Worm (Caenorhabditis elegans): ENCODE results near the gene T13F3.4.

T13F3.4 gene

DNA sequence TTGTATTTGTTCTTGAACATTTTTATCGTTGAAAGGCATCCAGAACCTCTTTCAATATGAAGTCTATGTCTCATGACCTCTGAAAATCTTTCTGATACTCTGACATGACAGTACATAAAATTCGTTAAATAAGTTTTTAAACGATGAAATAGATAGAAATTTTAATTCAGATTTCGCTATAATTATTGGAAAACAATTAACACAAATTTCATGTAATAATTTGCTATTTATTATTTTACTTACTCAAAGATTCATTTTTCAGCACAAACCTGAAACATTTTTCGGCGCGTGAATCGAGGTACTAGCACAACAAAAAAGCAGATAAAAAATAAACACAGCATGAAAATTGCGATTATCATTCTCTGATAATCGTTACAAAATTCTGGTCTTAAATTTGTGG is at the start of gene T13F3.4:
T13F3.4 (minus strand) TSS at position 101 of the 400 bp plus-strand sequence.
- TF ChIP-seq him-1 (tag; optimal IDR thresholded peaks at IDR 0.05) (no peak), dao-5 (tag; optimal IDR thresholded peaks at IDR 0.05) (no peak), W03F9.2 (tag; optimal IDR thresholded peaks at IDR 0.05) (no peak)

DNA sequence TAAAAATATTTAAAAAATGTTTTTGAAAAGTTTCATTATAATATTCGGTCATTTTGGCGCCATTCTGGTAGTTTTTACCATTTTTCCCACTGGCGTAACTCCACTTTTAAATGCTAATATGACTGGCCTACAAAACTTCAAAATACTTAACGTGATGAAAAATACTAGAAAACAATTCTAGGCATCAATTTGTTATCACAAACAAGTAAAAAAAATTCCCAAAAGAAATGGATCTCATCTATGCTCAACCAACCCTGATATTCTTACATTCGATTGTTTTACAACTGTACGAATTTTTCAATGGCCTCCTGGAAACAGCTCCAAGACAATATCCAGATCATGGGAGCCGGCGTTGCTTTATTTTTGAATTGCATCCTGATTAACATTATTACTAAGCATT is 48.6 kb upstream of the T13F3.4 start, which contains the start of gene str-214:
str-214 (plus strand) TSS at position 301 of the 400 bp plus-strand sequence.
- TF ChIP-seq dao-5 (tag; optimal IDR thresholded peaks at IDR 0.05) (no peak), him-1 (tag; optimal IDR thresholded peaks at IDR 0.05) (no peak), W03F9.2 (tag; optimal IDR thresholded peaks at IDR 0.05) (no peak)

DNA sequence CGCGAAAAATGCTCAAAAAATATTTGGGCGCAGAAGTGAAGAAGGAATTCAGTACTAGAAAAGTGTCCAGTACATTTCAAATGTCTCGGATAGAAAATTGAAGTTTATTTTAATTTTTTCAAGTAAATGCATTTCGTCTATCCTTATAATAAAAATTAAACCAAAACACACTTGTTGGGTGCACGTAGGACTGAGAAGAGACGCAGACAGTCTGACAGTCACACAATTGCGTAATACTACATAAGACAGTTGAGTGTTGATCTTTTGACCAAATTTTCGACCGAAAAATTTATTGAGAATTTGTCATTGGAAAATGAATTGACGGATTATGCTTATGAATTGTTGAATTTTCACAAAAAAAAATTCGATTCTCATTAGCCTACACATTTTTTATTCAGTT is 43.1 kb upstream of the T13F3.4 start, which contains the start of gene oac-7:
oac-7 (plus strand) TSS at position 283 of the 400 bp plus-strand sequence.
- TF ChIP-seq dao-5 (tag; optimal IDR thresholded peaks at IDR 0.05), result no peak
- no peak for TF ChIP-seq him-1 (tag; optimal IDR thresholded peaks at IDR 0.05)
- no peak for TF ChIP-seq W03F9.2 (tag; optimal IDR thresholded peaks at IDR 0.05)

DNA sequence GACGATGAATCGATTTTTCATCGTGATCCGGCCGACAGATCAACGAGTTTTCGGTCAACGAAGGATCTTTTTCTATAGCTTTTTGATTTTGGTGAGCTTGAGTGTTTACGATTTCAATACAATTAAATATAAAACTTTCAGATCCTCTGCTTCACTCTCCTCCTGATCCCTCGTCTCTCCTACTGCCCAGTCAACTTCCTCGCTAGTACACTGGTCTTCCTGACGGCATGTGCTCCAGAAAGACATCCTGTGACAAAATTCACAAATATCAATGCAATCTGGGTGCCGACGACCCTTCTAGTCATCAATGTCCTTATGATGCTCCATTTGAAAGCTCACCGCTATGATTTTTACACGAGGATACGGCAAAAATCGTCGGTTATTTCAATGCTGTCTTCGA is 41.9 kb upstream of the T13F3.4 start:
- TF ChIP-seq W03F9.2 (tag; optimal IDR thresholded peaks at IDR 0.05) (no peak), him-1 (tag; optimal IDR thresholded peaks at IDR 0.05) (no peak), dao-5 (tag; optimal IDR thresholded peaks at IDR 0.05) (no peak)

DNA sequence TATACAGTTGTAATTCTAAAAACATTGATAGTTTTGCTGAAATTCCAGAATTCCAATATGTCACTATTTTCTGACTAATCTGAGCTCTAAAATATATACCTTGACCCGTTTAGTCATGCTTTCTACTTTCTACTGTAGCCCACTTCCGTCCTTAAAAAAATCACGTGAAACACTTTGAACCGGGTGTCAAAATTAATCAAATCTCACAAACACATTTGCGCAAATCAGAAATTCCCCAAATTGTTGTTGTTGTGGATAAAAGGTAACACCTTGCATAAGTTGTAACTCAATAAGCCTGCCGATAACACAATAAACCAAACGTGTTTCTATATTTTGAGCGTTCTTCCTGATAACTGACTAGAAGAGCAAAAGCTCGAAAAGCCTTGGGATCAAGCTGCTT is 40.8 kb upstream of the T13F3.4 start, which contains the start of gene srxa-7:
srxa-7 (plus strand) TSS at position 301 of the 400 bp plus-strand sequence.
- TF ChIP-seq W03F9.2 (tag; optimal IDR thresholded peaks at IDR 0.05), result no peak
- TF ChIP-seq dao-5 (tag; optimal IDR thresholded peaks at IDR 0.05), result no peak
- TF ChIP-seq him-1 (tag; optimal IDR thresholded peaks at IDR 0.05), result no peak

DNA sequence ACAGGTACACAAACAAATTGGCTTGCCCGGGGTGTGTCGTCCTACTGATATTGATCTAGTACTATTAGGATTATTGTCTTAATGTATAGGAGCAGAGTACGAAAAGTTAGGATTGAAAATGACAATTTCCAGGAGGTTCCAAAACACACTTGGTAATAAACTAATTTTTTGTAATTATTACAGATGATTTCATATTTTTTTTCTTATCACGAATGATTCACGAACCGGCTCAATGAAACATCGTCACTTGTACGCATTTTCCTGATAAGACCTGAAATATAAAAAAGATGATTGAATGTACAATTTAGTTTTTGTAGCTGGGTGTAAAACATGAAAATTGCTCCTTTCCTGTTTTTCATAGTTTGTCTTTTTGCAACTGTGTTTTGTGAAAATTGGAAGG is 36.0 kb upstream of the T13F3.4 start, which contains the start of the genes C31A11.13 and oac-6:
C31A11.13 (minus strand) TSS at position 113 of the 400 bp plus-strand sequence.
oac-6 (plus strand) TSS at position 279 of the 400 bp plus-strand sequence.
- TF ChIP-seq him-1 (tag; optimal IDR thresholded peaks at IDR 0.05), result no peak
- no peak for TF ChIP-seq W03F9.2 (tag; optimal IDR thresholded peaks at IDR 0.05)
- TF ChIP-seq dao-5 (tag; optimal IDR thresholded peaks at IDR 0.05), result no peak

DNA sequence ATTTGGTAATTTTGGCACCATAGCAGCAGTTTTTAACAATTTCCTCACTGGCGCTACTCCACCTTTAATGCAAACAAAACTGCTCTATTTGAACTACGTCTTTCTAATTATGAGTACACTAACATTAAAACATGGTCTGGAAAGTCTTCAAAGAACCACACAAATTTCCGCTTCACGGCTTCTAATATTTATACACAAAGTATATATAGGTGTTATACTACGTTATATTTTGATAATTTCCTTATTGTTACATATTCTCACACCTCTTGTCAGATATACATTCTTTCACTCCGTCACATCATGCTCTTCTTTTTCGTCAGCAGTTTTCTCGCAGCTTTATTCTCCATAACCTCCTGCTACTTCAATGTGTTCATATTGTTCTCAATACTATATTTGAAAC is 33.9 kb upstream of the T13F3.4 start, which contains the start of gene srbc-82:
srbc-82 (plus strand) TSS at position 301 of the 400 bp plus-strand sequence.
- TF ChIP-seq dao-5 (tag; optimal IDR thresholded peaks at IDR 0.05), result no peak
- TF ChIP-seq W03F9.2 (tag; optimal IDR thresholded peaks at IDR 0.05), result no peak
- TF ChIP-seq him-1 (tag; optimal IDR thresholded peaks at IDR 0.05), result no peak

DNA sequence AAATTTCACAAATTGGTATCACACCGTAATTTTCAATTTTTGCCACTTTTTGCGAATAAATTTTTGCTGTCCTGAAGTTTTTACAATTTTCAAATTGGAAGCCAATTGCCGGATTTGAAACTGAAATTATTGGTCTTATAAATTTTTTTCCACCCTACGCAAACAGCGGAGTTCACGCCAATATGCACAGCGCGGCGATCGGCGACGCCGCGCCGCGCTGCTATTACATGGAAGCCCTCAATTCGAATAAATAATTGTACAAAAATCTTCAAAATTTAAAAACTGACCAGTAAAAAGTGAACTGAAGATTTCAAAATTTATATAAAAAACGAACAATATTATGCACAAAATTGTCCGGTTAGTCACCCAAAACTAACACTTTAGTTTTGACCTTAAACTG is 33.4 kb upstream of the T13F3.4 start:
- TF ChIP-seq W03F9.2 (tag; optimal IDR thresholded peaks at IDR 0.05), result no peak
- TF ChIP-seq him-1 (tag; optimal IDR thresholded peaks at IDR 0.05), result no peak
- no peak for TF ChIP-seq dao-5 (tag; optimal IDR thresholded peaks at IDR 0.05)

DNA sequence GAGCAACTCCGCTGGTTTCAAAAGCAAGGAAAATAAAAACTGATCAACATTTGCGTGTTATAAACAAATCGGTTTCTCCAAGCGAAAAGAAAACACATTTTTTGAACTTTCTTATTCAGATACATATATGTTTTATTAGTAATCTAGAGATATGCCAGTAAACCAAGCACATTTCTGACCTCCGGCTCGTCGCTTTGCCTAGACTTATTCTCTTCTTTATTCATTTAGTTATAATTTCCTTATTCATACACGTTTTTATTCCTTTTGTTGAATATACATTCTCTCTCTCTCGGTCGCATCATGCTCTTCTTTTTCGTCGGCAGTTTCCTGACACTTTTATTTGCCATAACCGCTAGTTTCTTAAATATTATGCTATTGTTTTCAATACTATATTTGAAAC is 32.3 kb upstream of the T13F3.4 start, which contains the start of gene srbc-84:
srbc-84 (plus strand) TSS at position 301 of the 400 bp plus-strand sequence.
- TF ChIP-seq dao-5 (tag; optimal IDR thresholded peaks at IDR 0.05) (no peak), W03F9.2 (tag; optimal IDR thresholded peaks at IDR 0.05) (no peak), him-1 (tag; optimal IDR thresholded peaks at IDR 0.05) (no peak)

DNA sequence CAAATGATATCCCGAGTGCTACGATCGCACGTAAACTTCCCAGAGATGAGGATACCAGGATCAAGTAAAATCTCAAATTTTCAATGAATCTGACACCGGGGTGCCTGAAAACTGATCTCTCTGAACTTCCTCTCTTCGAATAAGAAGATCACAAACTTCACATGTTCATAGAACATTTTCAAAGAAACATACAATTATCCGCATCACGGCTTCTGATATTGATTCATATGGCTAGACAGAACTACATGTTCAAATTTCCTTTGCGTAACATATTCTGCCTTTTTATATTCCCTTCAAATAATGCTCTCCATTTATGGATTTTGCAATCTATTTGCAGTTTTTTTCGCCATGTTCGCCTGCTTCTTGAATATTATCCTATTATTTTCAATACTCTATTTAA is 30.7 kb upstream of the T13F3.4 start, which contains the start of gene srbc-83:
srbc-83 (plus strand) TSS at position 301 of the 400 bp plus-strand sequence.
- TF ChIP-seq him-1 (tag; optimal IDR thresholded peaks at IDR 0.05), result no peak
- no peak for TF ChIP-seq dao-5 (tag; optimal IDR thresholded peaks at IDR 0.05)
- TF ChIP-seq W03F9.2 (tag; optimal IDR thresholded peaks at IDR 0.05), result no peak

DNA sequence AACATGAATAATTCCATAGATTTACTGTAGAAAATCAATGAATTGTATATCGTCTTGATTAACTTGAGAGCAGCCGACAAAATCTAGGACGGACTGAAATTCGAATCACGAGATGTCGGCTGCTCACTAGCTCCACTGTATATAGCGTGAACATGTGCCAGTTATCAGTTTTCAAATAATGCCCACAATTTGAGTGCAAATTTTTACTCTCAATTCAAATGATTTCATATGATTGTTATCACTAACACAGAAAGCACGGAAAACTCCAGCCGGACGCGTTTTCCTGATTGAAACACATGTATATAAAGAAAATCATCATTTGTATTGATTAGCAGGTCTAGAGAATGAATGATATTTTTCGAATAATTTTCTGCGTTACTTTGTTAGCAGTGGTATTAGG is 26.0 kb upstream of the T13F3.4 start, which contains the start of gene oac-5:
oac-5 (plus strand) TSS at position 301 of the 400 bp plus-strand sequence.
- TF ChIP-seq dao-5 (tag; optimal IDR thresholded peaks at IDR 0.05), result no peak
- no peak for TF ChIP-seq W03F9.2 (tag; optimal IDR thresholded peaks at IDR 0.05)
- no peak for TF ChIP-seq him-1 (tag; optimal IDR thresholded peaks at IDR 0.05)

DNA sequence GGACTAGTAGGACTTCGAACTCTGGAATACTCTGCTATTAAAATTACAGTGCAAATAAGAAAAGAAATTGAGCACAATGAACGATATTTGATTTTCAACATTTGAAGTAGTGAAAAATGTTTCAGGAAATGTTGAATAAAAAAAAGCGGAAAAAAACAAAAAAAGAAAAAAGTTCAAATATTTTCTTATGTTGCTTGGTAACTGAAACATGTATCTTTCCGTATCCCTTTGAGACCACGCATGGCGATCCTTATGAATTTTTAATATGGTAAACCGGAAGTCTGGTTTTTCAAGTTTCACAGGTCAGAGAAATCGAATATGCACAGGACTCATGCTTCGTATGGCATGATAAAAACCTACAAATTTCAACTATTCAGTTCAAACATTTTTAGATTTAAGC is 21.2 kb upstream of the T13F3.4 start, which contains the start of gene F28G4.3:
F28G4.3 (minus strand) TSS at position 101 of the 400 bp plus-strand sequence.
- no peak for TF ChIP-seq W03F9.2 (tag; optimal IDR thresholded peaks at IDR 0.05)
- no peak for TF ChIP-seq dao-5 (tag; optimal IDR thresholded peaks at IDR 0.05)
- no peak for TF ChIP-seq him-1 (tag; optimal IDR thresholded peaks at IDR 0.05)

DNA sequence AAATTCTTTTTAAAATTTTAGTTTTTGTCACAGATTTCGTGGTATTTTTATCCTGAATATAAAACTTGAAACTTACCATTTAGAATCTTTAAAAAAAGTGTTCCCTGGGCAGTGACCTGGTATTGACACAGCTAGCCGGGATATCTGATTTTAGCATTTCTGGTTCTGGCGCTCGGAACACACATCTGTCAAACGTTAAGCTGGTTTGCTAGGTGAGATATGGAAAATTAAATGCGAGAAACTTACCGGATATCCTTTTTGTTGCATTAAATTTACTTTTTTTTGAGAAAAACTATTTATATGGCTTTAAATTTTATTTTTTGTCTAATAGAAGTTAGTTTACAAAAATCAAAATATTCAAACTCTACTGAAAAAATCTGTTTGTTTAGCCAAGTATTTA is 19.4 kb upstream of the T13F3.4 start, which contains the start of gene F28G4.4:
F28G4.4 (minus strand) TSS at position 101 of the 400 bp plus-strand sequence.
- TF ChIP-seq W03F9.2 (tag; optimal IDR thresholded peaks at IDR 0.05) (no peak), him-1 (tag; optimal IDR thresholded peaks at IDR 0.05) (no peak), dao-5 (tag; optimal IDR thresholded peaks at IDR 0.05) (no peak)

DNA sequence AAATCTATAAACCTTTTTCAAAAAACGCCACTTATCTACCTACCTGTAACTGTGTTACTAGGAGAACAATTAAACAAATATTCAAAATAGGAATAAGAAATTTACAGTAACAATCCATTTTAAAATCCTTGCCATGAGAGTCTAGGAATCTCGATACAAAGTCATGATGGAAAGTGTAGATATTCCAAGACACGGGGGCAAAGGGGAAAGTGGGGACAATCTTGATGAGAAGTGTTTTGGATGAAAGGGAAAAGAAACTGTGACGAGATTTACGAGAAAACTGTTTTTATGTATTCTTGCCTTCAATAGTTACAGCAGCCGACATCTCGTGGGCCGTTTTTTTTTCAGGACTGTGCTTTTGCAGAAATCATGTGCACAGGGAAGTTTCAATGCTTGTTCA is 15.7 kb upstream of the T13F3.4 start, which contains the start of gene F28G4.2:
F28G4.2 (minus strand) TSS at position 175 of the 400 bp plus-strand sequence.
- no peak for TF ChIP-seq W03F9.2 (tag; optimal IDR thresholded peaks at IDR 0.05)
